Worm (Caenorhabditis elegans): Measurements from ENCODE around the gene fbxa-56.

Gene fbxa-56

ce11 chrIII:926216-926615 is 11.6 kb downstream of the fbxa-56 start, which contains the start of gene pef-1:
Gene pef-1 (minus strand): TSS chrIII:926316.
- TF ChIP-seq F10B5.3 (tag; optimal IDR thresholded peaks at IDR 0.05) = no peak
- no peak for TF ChIP-seq egl-43 (GFP tag; IDR thresholded peaks at IDR 0.05)
- TF ChIP-seq lin-39 (tag; optimal IDR thresholded peaks at IDR 0.05) = no peak
- no peak for TF ChIP-seq dve-1 (tag; optimal IDR thresholded peaks at IDR 0.05; ENCODE audit: insufficient read depth)
- no peak for TF ChIP-seq T26A8.4 (GFP tag; IDR thresholded peaks at IDR 0.05)
- TF ChIP-seq aly-2 (tag; optimal IDR thresholded peaks at IDR 0.05) = no peak

ce11 chrIII:919322-919721 is 18.5 kb downstream of the fbxa-56 start, which contains the start of gene F23H11.7:
Gene F23H11.7 (minus strand): TSS chrIII:919422.
- TF ChIP-seq lin-39 (tag; optimal IDR thresholded peaks at IDR 0.05) (no peak), aha-1 (tag) (peak; percentile 2)

ce11 chrIII:916897-917296 is 21.0 kb downstream of the fbxa-56 start, which contains the start of gene idpp-13:
Gene idpp-13 (minus strand): TSS chrIII:916997.
- TF ChIP-seq saeg-2 (GFP tag; IDR thresholded peaks at IDR 0.05) (no peak), dpl-1 (GFP tag; optimal IDR thresholded peaks at IDR 0.05) (no peak), D1046.2 (GFP tag; IDR thresholded peaks at IDR 0.05) (no peak), ztf-7 (tag; optimal IDR thresholded peaks at IDR 0.05) (no peak), nhr-6 (tag; optimal IDR thresholded peaks at IDR 0.05) (no peak), ces-1 (GFP tag; optimal IDR thresholded peaks at IDR 0.05) (no peak), nhr-102 (tag; optimal IDR thresholded peaks at IDR 0.05) (no peak), aly-2 (tag; optimal IDR thresholded peaks at IDR 0.05) (no peak), sdz-12 (GFP tag; optimal IDR thresholded peaks at IDR 0.05) (no peak), F10B5.3 (tag; optimal IDR thresholded peaks at IDR 0.05) (no peak), F26F4.8 (GFP tag; conservative IDR thresholded peaks at IDR 0.05) (no peak), lsy-2 (tag; optimal IDR thresholded peaks at IDR 0.05) (no peak), cey-2 (tag; optimal IDR thresholded peaks at IDR 0.05; ENCODE audit: borderline replicate concordance, insufficient read depth) (no peak), aha-1 (tag) (no peak), snpc-1.2 (GFP tag; IDR thresholded peaks at IDR 0.05) (no peak), zfp-2 (tag; optimal IDR thresholded peaks at IDR 0.05) (no peak), Y105C5A.15 (GFP tag; IDR thresholded peaks at IDR 0.05) (no peak), ceh-82 (tag; optimal IDR thresholded peaks at IDR 0.05) (no peak), unc-39 (tag; optimal IDR thresholded peaks at IDR 0.05) (no peak)

ce11 chrIII:910540-911311 is 27.1 kb downstream of the fbxa-56 start, which contains the start of the genes F23H11.5 and bra-2:
Gene F23H11.5 (minus strand): TSS chrIII:910590.
Gene bra-2 (plus strand): TSS chrIII:911261.
- TF ChIP-seq ceh-44 (GFP tag; IDR thresholded peaks at IDR 0.05) = no peak
- TF ChIP-seq T20F7.1 (GFP tag; optimal IDR thresholded peaks at IDR 0.05) = peak; percentile 95
- peak; percentile 1 for TF ChIP-seq hlh-30 (tag; optimal IDR thresholded peaks at IDR 0.05; ENCODE audit: insufficient read depth)
- TF ChIP-seq mes-2 (tag; optimal IDR thresholded peaks at IDR 0.05; ENCODE audit: poor library complexity, severe bottlenecking) = peak; percentile 60
- TF ChIP-seq cey-2 (tag; optimal IDR thresholded peaks at IDR 0.05; ENCODE audit: borderline replicate concordance, insufficient read depth) = no peak
- TF ChIP-seq vab-7 (GFP tag; IDR thresholded peaks at IDR 0.05) = no peak
- TF ChIP-seq nhr-48 (tag; optimal IDR thresholded peaks at IDR 0.05) = no peak
- TF ChIP-seq dpl-1 (GFP tag; optimal IDR thresholded peaks at IDR 0.05) = peak; percentile 5
- TF ChIP-seq jun-1 (tag; optimal IDR thresholded peaks at IDR 0.05) = no peak
- TF ChIP-seq lin-13 (GFP tag; optimal IDR thresholded peaks at IDR 0.05) = no peak
- TF ChIP-seq pha-4 (GFP tag; IDR thresholded peaks at IDR 0.05) = no peak
- TF ChIP-seq pha-4 (tag; optimal IDR thresholded peaks at IDR 0.05) = peak; percentile 43
- TF ChIP-seq nhr-6 (tag; optimal IDR thresholded peaks at IDR 0.05) = peak; percentile 41
- peak; percentile 24 for TF ChIP-seq ama-1 (optimal IDR thresholded peaks at IDR 0.05)

All from whole organism, L4 larva.